Fruit fly (Drosophila melanogaster): ENCODE data around the gene CG17344.

The CG17344 gene

DNA sequence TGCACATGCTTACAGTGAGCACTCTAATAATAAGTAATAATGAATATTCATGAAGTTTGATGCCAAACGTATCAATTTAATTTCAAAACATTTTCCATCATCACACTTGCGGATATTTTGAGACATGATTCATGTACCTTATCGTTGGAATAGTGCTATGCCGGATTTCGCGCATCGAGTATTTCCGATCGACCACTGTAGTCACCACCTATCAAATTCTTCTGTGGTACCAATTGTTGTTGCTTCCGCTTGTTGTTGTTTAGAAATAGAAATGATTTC is 39.1 kb downstream of the CG17344 start:
- TF ChIP-seq rn (GFP tag; IDR thresholded peaks at IDR 0.05) (no peak), CG14655 (GFP tag; optimal IDR thresholded peaks at IDR 0.05) (peak; percentile 48), CG34367 (tag; optimal IDR thresholded peaks at IDR 0.05) (peak; percentile 13), CG4496 (GFP tag; IDR thresholded peaks at IDR 0.05) (no peak; the same call in 2 of the 3 replicates), CG17806 (tag; optimal IDR thresholded peaks at IDR 0.05) (peak; percentile 25), CG12605 (GFP tag; IDR thresholded peaks at IDR 0.05) (no peak), CG8301 (tag; optimal IDR thresholded peaks at IDR 0.05) (peak; percentile 61), fd96Ca (GFP tag; IDR thresholded peaks at IDR 0.05) (peak; percentile 72), CG32121 (GFP tag; IDR thresholded peaks at IDR 0.05) (peak; percentile 29; the same call in 1 of the 2 replicates), Snoo (tag; optimal IDR thresholded peaks at IDR 0.05) (no peak), Ets98B (GFP tag; IDR thresholded peaks at IDR 0.05) (no peak), CG8159 (tag; optimal IDR thresholded peaks at IDR 0.05) (peak; percentile 17), D1 (tag; optimal IDR thresholded peaks at IDR 0.05) (no peak), CG13204 (GFP tag; optimal IDR thresholded peaks at IDR 0.05) (no peak), EcR (GFP tag; optimal IDR thresholded peaks at IDR 0.05) (no peak), Pif1A (GFP tag; optimal IDR thresholded peaks at IDR 0.05) (peak; percentile 49), CG10348 (GFP tag; IDR thresholded peaks at IDR 0.05) (no peak), CG9948 (tag; optimal IDR thresholded peaks at IDR 0.05) (no peak), gl (tag; optimal IDR thresholded peaks at IDR 0.05) (no peak), Pif1B (GFP tag; optimal IDR thresholded peaks at IDR 0.05) (peak; percentile 17), CG15710 (tag; optimal IDR thresholded peaks at IDR 0.05) (peak; percentile 5)

DNA sequence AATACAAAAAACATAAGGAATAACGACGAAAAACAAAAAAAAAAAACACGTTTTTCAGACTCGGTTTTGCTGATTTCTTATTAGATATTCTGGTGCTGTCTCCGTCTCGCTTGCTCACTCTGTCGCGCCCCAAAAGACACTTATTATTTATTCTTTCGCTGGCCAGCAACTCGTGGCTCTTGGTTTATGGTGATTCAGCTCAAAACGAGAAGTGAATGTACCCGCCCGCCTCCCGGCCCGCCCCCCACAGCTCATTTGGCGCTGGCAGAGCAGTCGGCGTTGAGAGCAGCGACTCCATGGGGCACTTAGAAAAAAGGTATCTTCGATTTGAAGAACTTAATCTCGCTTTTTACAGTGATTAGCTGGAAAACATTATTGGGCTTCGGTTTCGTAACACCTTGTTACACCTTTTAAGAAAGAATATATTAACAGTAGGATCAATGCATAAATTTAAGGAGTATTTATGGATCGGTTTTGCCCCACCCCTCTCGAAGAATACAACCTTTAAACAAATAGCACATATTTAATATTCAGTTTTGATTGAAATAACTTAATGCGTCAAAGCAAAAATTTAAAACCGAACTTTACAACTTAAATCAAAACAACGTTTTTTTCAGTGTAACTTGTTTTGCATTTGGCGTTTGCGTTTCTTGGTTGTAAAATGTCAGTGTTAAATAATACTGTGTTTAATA is 39.7 kb downstream of the CG17344 start:
- peak; percentile 81 for TF ChIP-seq CG17806 (tag; optimal IDR thresholded peaks at IDR 0.05)
- peak; percentile 97 for TF ChIP-seq CG14655 (GFP tag; optimal IDR thresholded peaks at IDR 0.05)
- peak; percentile 36 for TF ChIP-seq D1 (tag; optimal IDR thresholded peaks at IDR 0.05)
- peak; percentile 88 for TF ChIP-seq Snoo (tag; optimal IDR thresholded peaks at IDR 0.05)
- TF ChIP-seq CG10348 (GFP tag; IDR thresholded peaks at IDR 0.05) = no peak
- TF ChIP-seq fd96Ca (GFP tag; IDR thresholded peaks at IDR 0.05) = peak; percentile 70; the same call in 2 of the 3 replicates
- no peak for TF ChIP-seq EcR (GFP tag; optimal IDR thresholded peaks at IDR 0.05)
- peak; percentile 77 for TF ChIP-seq CG32121 (GFP tag; IDR thresholded peaks at IDR 0.05)
- no peak for TF ChIP-seq Ets98B (GFP tag; IDR thresholded peaks at IDR 0.05)
- peak; percentile 86 for TF ChIP-seq CG9948 (tag; optimal IDR thresholded peaks at IDR 0.05)
- peak; percentile 75 for TF ChIP-seq Pif1B (GFP tag; optimal IDR thresholded peaks at IDR 0.05)
- TF ChIP-seq CG15710 (tag; optimal IDR thresholded peaks at IDR 0.05) = peak; percentile 56
- TF ChIP-seq Pif1A (GFP tag; optimal IDR thresholded peaks at IDR 0.05) = peak; percentile 84
- peak; percentile 80 for TF ChIP-seq CG8159 (tag; optimal IDR thresholded peaks at IDR 0.05)
- TF ChIP-seq CG8301 (tag; optimal IDR thresholded peaks at IDR 0.05) = peak; percentile 96
- peak; percentile 72 for TF ChIP-seq CG34367 (tag; optimal IDR thresholded peaks at IDR 0.05)
- TF ChIP-seq CG4496 (GFP tag; IDR thresholded peaks at IDR 0.05) = peak; percentile 85
- TF ChIP-seq CG12605 (GFP tag; IDR thresholded peaks at IDR 0.05) = 0 out of 2 replicates have a peak, but pooled peaks have one; percentile 17
- TF ChIP-seq gl (tag; optimal IDR thresholded peaks at IDR 0.05) = peak; percentile 28
- no peak for TF ChIP-seq CG13204 (GFP tag; optimal IDR thresholded peaks at IDR 0.05)
- peak; percentile 56 for TF ChIP-seq rn (GFP tag; IDR thresholded peaks at IDR 0.05)

DNA sequence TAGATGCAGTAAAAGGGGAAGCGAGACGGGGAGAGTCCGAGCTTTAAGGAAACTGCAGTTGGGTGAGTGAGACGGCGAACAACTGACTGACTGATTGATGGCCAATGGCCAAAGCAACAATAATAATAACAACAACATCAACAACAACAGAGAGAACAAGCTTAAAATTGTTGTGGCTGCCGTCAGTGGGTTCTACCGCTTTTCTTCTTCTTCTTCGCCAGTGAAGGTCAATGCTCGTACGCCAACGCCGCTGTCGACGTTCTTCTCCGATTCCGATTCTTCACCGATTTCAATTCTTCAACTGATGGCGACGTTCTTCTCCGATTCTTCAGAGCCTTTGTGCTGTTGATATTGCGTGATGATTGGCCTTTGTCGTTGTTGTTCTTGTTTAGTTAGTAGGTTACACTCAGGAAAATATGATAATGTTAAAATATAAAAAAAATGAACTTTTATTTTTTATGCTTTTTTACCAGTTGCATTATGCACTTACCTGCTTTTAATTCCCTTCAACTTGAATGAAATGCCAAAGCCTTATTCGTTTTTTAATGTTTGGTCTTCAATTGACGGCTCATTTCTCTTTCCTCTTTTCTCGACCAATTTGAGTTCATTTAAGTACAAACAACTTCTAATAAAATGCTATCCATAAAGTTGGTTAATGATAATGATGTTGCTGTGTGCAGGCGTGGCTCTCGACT is 40.5 kb downstream of the CG17344 start:
- TF ChIP-seq CG15710 (tag; optimal IDR thresholded peaks at IDR 0.05) (peak; percentile 63), Pif1B (GFP tag; optimal IDR thresholded peaks at IDR 0.05) (peak; percentile 7), CG17806 (tag; optimal IDR thresholded peaks at IDR 0.05) (peak; percentile 81), Ets98B (GFP tag; IDR thresholded peaks at IDR 0.05) (0 out of 2 replicates have a peak, but pooled peaks have one; percentile 4), CG9948 (tag; optimal IDR thresholded peaks at IDR 0.05) (peak; percentile 73), gl (tag; optimal IDR thresholded peaks at IDR 0.05) (no peak), CG32121 (GFP tag; IDR thresholded peaks at IDR 0.05) (no peak), Snoo (tag; optimal IDR thresholded peaks at IDR 0.05) (peak; percentile 28), CG10348 (GFP tag; IDR thresholded peaks at IDR 0.05) (no peak), CG14655 (GFP tag; optimal IDR thresholded peaks at IDR 0.05) (peak; percentile 84), EcR (GFP tag; optimal IDR thresholded peaks at IDR 0.05) (peak; percentile 97), CG12605 (GFP tag; IDR thresholded peaks at IDR 0.05) (no peak), rn (GFP tag; IDR thresholded peaks at IDR 0.05) (no peak), CG8159 (tag; optimal IDR thresholded peaks at IDR 0.05) (peak; percentile 72), Pif1A (GFP tag; optimal IDR thresholded peaks at IDR 0.05) (peak; percentile 62), CG34367 (tag; optimal IDR thresholded peaks at IDR 0.05) (peak; percentile 51), D1 (tag; optimal IDR thresholded peaks at IDR 0.05) (peak; percentile 35), CG4496 (GFP tag; IDR thresholded peaks at IDR 0.05) (peak; percentile 74), CG8301 (tag; optimal IDR thresholded peaks at IDR 0.05) (peak; percentile 77), fd96Ca (GFP tag; IDR thresholded peaks at IDR 0.05) (0 out of 3 replicates have a peak, but pooled peaks have one; percentile 7), CG13204 (GFP tag; optimal IDR thresholded peaks at IDR 0.05) (no peak)

DNA sequence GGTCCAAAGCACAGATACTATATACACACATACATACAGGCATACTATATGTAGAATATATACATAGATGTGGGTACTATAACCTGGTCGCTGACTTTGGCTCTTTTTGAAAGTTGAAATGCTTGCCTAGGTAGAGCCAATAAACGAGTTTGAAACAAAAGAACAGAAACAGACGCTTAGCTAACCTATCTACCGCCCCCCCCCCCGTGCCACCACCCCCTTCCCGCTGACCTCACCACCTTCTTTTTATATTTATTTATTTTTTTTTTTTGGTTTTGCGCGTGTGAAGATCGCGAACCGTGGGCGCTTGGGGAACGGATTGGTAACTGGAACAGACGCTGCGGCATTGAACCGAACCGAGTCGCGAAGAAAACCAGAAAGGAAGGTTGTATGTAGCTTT is 42.3 kb downstream of the CG17344 start:
- TF ChIP-seq Snoo (tag; optimal IDR thresholded peaks at IDR 0.05) (no peak), CG9948 (tag; optimal IDR thresholded peaks at IDR 0.05) (peak; percentile 17), CG13204 (GFP tag; optimal IDR thresholded peaks at IDR 0.05) (peak; percentile 78), CG15710 (tag; optimal IDR thresholded peaks at IDR 0.05) (peak; percentile 46), Ets98B (GFP tag; IDR thresholded peaks at IDR 0.05) (no peak), CG14655 (GFP tag; optimal IDR thresholded peaks at IDR 0.05) (peak; percentile 26), CG4496 (GFP tag; IDR thresholded peaks at IDR 0.05) (peak; percentile 55; the same call in 2 of the 3 replicates), CG8159 (tag; optimal IDR thresholded peaks at IDR 0.05) (peak; percentile 38), D1 (tag; optimal IDR thresholded peaks at IDR 0.05) (no peak), CG34367 (tag; optimal IDR thresholded peaks at IDR 0.05) (no peak), Pif1B (GFP tag; optimal IDR thresholded peaks at IDR 0.05) (no peak), CG17806 (tag; optimal IDR thresholded peaks at IDR 0.05) (peak; percentile 0), fd96Ca (GFP tag; IDR thresholded peaks at IDR 0.05) (peak; percentile 60; the same call in 2 of the 3 replicates), CG12605 (GFP tag; IDR thresholded peaks at IDR 0.05) (0 out of 2 replicates have a peak, but pooled peaks have one; percentile 41), EcR (GFP tag; optimal IDR thresholded peaks at IDR 0.05) (peak; percentile 80), gl (tag; optimal IDR thresholded peaks at IDR 0.05) (peak; percentile 59)
